Worm (Caenorhabditis elegans) whole organism, L4/young adult: ENCODE data around the gene ZK622.4.

Experiments
- W03F9.2 ChIP-seq: fragments of 150-350 bp; optimal IDR thresholded peaks from 2 replicates; lab custom pipeline; 2014; ENCODE audit warnings: missing biosample characterization, missing genetic modification characterization
- dao-5 ChIP-seq: sonication (generic microtip); optimal IDR thresholded peaks from 2 replicates; lab custom pipeline; 2016; ENCODE audit warnings: missing genotype, missing genetic modification characterization, moderate library complexity, missing compliant biosample characterization
- him-1 ChIP-seq: sonication (generic microtip); optimal IDR thresholded peaks from 2 replicates; lab custom pipeline; 2016; ENCODE audit warnings: missing genotype, missing genetic modification reagents, missing genetic modification characterization, missing compliant biosample characterization

ZK622.4 gene

DNA sequence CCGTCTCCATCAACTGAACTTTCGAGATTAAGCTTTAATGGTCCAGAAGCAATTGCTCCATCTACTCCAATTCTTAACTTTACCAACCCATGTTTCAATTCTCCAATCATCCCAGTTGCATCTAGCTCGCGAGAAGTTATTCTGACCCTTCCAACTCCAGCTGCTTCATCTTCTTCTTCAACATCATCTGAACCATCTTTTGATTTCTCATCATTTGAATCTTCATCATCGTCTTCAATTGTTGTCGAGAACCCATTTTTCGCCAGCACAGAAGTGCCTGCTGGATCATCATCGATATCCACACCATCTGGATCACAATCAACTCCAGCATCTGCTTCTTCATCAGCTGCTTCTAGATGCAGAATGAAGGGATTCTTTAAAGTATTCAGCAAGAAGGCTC, 47.0 kb downstream of the ZK622.4 start:
- TF ChIP-seq W03F9.2 (tag; lab: Kevin White, UChicago): no peak

DNA sequence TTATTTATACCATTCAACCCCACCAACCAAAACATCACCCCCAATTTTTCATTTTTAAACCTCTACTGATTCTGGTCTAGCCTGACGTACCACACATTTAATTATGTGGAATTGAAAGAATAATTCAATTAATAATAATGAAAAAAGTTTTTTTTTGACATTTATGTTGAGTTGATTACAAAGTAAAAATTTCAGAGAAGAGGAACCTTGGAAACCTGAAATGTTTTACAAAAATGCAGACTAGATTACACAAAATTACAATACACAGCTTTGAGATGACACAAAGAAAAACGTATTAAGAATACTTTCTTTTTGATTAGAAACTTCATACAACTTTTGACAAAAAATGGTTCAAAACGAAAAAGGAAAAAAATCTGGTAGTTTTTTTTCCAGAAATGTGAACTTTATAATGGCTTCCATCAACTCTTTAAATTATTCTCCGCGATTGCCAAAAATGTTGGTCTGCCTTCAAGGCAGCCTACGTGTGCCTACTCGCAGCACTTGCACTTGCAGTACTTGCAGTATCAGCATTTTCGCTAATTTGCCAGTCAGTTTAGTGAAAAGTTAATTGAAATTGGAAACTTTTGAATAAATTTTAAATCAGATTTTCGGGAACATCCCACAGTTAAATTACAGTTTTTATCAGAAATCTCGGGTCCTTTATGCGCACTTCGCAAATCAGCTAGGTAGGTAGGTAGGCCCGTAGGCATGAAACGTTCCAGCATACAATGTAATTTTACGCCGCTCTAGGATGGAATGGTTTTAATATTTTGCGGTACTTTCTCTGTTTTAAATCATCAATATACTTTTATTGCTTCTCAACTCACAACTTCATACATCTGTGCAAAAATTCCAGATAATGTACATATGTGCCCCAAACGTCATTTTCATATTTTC, 48.4 kb downstream of the ZK622.4 start:
- TF ChIP-seq him-1 (tag; lab: Kevin White, UChicago) (peak; percentile 60), dao-5 (tag; lab: Kevin White, UChicago) (no peak)

- TF ChIP-seq W03F9.2 (tag; lab: Kevin White, UChicago) (no peak), dao-5 (tag; lab: Kevin White, UChicago) (no peak), him-1 (tag; lab: Kevin White, UChicago) (no peak)
Measured at ce11 chrII:5341573-5341972, 49.1 kb downstream of the ZK622.4 start.

DNA sequence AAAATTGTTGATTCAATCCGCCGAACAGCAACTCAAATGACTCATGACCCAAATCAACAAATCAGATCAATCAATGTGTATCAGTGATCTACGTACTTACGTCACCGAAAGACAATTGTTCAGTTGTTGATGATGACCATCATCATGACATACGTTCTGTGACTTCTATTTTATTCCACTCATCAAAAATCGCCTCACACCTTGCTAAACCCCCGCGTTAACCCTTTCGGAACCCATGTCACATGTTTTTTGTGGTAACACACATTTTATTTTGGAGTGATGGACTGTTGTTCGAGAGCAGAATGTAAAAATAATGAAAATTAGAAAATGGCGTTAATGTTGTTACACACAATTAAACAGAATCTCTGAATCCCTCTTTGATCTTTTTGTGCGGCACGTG, 49.9 kb downstream of the ZK622.4 start:
- TF ChIP-seq him-1 (tag; lab: Kevin White, UChicago) (no peak), W03F9.2 (tag; lab: Kevin White, UChicago) (no peak), dao-5 (tag; lab: Kevin White, UChicago) (no peak)
